Worm (Caenorhabditis elegans) whole organism, late embryonic: Measurements from ENCODE around the gene W02H3.3.

Experiments used
- F13H6.1 ChIP-seq: sonication (generic microtip); optimal IDR thresholded peaks from 2 replicates; lab custom pipeline; 2016; ENCODE audit warnings: missing genetic modification characterization, missing compliant biosample characterization
- ceh-34 ChIP-seq: sonication (generic microtip); optimal IDR thresholded peaks from 2 replicates; lab custom pipeline; 2016; ENCODE audit warnings: mild to moderate bottlenecking, missing genetic modification characterization, missing compliant biosample characterization
- ceh-9 ChIP-seq: sonication (generic microtip); optimal IDR thresholded peaks from 2 replicates; lab custom pipeline; 2016; ENCODE audit warnings: mild to moderate bottlenecking, missing genetic modification characterization, inconsistent platforms, missing compliant biosample characterization
- dmd-4 ChIP-seq: sonication (generic microtip); optimal IDR thresholded peaks from 2 replicates; lab custom pipeline; 2016; ENCODE audit warnings: borderline replicate concordance, missing genetic modification characterization, missing compliant biosample characterization
- elt-2 ChIP-seq: sonication (generic microtip); optimal IDR thresholded peaks from 2 replicates; lab custom pipeline; 2016; ENCODE audit warnings: missing genetic modification reagents, missing genetic modification characterization, missing compliant biosample characterization
- pag-3 ChIP-seq: sonication (generic microtip); optimal IDR thresholded peaks from 2 replicates; lab custom pipeline; 2016; ENCODE audit warnings: missing compliant biosample characterization, missing genetic modification characterization, borderline replicate concordance
- pha-2 ChIP-seq: sonication (generic microtip); optimal IDR thresholded peaks from 2 replicates; lab custom pipeline; 2017; ENCODE audit warnings: mild to moderate bottlenecking, missing genetic modification characterization, missing compliant biosample characterization
- pqm-1 ChIP-seq: sonication (generic microtip); optimal IDR thresholded peaks from 2 replicates; lab custom pipeline; 2016; ENCODE audit warnings: missing genetic modification characterization, missing compliant biosample characterization
- syd-9 ChIP-seq: sonication (generic microtip); optimal IDR thresholded peaks from 2 replicates; lab custom pipeline; 2016; ENCODE audit warnings: mild to moderate bottlenecking, missing genetic modification characterization, moderate library complexity, missing compliant biosample characterization
- tbx-2 ChIP-seq: sonication (generic microtip); optimal IDR thresholded peaks from 2 replicates; lab custom pipeline; 2016; ENCODE audit warnings: missing genetic modification characterization, missing compliant biosample characterization
- ttx-3 ChIP-seq: sonication (generic microtip); optimal IDR thresholded peaks from 2 replicates; lab custom pipeline; 2016; ENCODE audit warnings: missing genetic modification reagents, missing genetic modification characterization, missing compliant biosample characterization

- TF ChIP-seq pqm-1 (tag; lab: Kevin White, UChicago) = no peak
- no peak for TF ChIP-seq ceh-9 (tag; lab: Kevin White, UChicago)
- no peak for TF ChIP-seq F13H6.1 (tag; lab: Kevin White, UChicago)
- no peak for TF ChIP-seq ceh-34
- TF ChIP-seq pag-3 (tag; lab: Kevin White, UChicago) = no peak
- TF ChIP-seq dmd-4 (tag; lab: Kevin White, UChicago) = no peak
- no peak for TF ChIP-seq syd-9
- no peak for TF ChIP-seq tbx-2 (tag; lab: Kevin White, UChicago)
- no peak for TF ChIP-seq ttx-3 (tag; lab: Kevin White, UChicago)
- no peak for TF ChIP-seq elt-2 (tag; lab: Kevin White, UChicago)
- TF ChIP-seq pha-2 (tag; lab: Kevin White, UChicago) = no peak
Observed at ce11 chrX:11103173-11103572, 5.2 kb upstream of the W02H3.3 start.
